Fruit fly (Drosophila melanogaster) whole organism, adult: ENCODE measurements around the gene CG14341.
A peak's percentile ranks its signal among the peaks of the same experiment; 100 is the strongest.

Experiments
- CG11617 ChIP-seq: fragments of 200-800 bp; sonication (Bioruptor generic); optimal IDR thresholded peaks from 2 replicates; lab custom pipeline; 2017; ENCODE audit warnings: mild to moderate bottlenecking, missing biosample characterization, missing genetic modification reagents, missing genetic modification characterization
- CG5204 ChIP-seq: fragments of 200-800 bp; sonication (Bioruptor generic); optimal IDR thresholded peaks from 2 replicates; lab custom pipeline; 2016; ENCODE audit warnings: missing biosample characterization, missing genetic modification characterization
- CG7045 ChIP-seq: fragments of 200-800 bp; sonication (Bioruptor generic); optimal IDR thresholded peaks from 2 replicates; lab custom pipeline; 2017; ENCODE audit warnings: missing biosample characterization, mild to moderate bottlenecking, missing genetic modification characterization
- Hr96 ChIP-seq: fragments of 200-800 bp; sonication (Bioruptor generic); optimal IDR thresholded peaks from 2 replicates; lab custom pipeline; 2016; ENCODE audit warnings: missing biosample characterization, missing genetic modification characterization
- Mnt ChIP-seq: fragments of 200-800 bp; sonication (Bioruptor generic); optimal IDR thresholded peaks from 2 replicates; lab custom pipeline; 2016; ENCODE audit warnings: missing biosample characterization, mild to moderate bottlenecking, missing genetic modification characterization
- cic ChIP-seq: fragments of 200-800 bp; sonication (Bioruptor generic); optimal IDR thresholded peaks from 2 replicates; lab custom pipeline; 2017; ENCODE audit warnings: missing biosample characterization, mild to moderate bottlenecking, missing genetic modification characterization, moderate library complexity
- kay ChIP-seq: fragments of 200-800 bp; sonication (Bioruptor generic); peaks from one replicate; lab custom pipeline; 2016; ENCODE audit warnings: missing biosample characterization, missing genetic modification characterization, borderline replicate concordance
- pad ChIP-seq: fragments of 200-800 bp; sonication (Bioruptor generic); optimal IDR thresholded peaks from 3 replicates; lab custom pipeline; 2017; ENCODE audit warnings: missing biosample characterization, missing genetic modification characterization, mild to moderate bottlenecking, moderate library complexity, missing genetic modification reagents
- tj ChIP-seq: fragments of 200-800 bp; sonication (Bioruptor generic); optimal IDR thresholded peaks from 3 replicates; lab custom pipeline; 2017; ENCODE audit warnings: missing biosample characterization, mild to moderate bottlenecking, missing genetic modification characterization, moderate library complexity

- TF ChIP-seq pad (GFP tag; lab: Kevin White, UChicago) (no peak), Hr96 (GFP tag; lab: Kevin White, UChicago) (no peak), CG7045 (no peak), CG5204 (no peak), kay (GFP tag; lab: Kevin White, UChicago) (no peak), cic (GFP tag; lab: Kevin White, UChicago) (peak; percentile 51), CG11617 (GFP tag; lab: Kevin White, UChicago) (no peak), tj (GFP tag; lab: Kevin White, UChicago) (peak; percentile 100), Mnt (GFP tag; lab: Kevin White, UChicago) (peak; percentile 20)
These were observed 46.0 kb upstream of the CG14341 start for dm6 chr2L:1120206-1120902.
